Worm (Caenorhabditis elegans) whole organism, midembryonic: ENCODE results near the gene C09H10.5.

Source experiments
- flt-1 ChIP-seq: fragments of 200-800 bp; sonication (Bioruptor generic); IDR thresholded peaks from 2 replicates; pipeline ENCODE4 v1.3.6; 2022; ENCODE audit warnings: missing genetic modification characterization, missing compliant biosample characterization
- tab-1 ChIP-seq: fragments of 200-800 bp; sonication (Bioruptor generic); IDR thresholded peaks from 2 replicates; pipeline ENCODE4 v1.3.6; 2022; ENCODE audit warnings: missing genetic modification characterization, missing compliant biosample characterization
- ztf-29 ChIP-seq: fragments of 200-800 bp; sonication (Bioruptor generic); IDR thresholded peaks from 2 replicates; pipeline ENCODE4 v1.3.6; 2022; ENCODE audit warnings: missing genetic modification reagents, missing genetic modification characterization, missing compliant biosample characterization

DNA sequence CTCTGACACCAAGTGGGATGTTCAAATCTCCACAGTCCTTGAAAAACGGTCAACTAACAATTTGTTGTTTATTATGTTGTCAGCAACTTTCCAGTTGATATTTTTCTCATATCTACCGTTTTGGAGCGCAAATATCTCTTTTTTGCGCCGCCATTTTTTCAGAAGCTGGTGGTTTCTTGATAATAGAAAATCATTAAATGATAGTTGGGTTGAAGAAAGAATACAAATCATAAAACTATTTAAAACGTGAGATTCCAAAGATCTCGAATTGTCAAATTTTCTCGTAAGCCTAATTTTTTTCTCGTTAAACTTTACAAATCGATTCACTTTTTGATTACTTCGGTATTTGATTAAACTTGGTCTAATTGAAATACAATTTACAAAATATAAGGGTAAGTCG, 11.1 kb downstream of the C09H10.5 start, which contains the start of gene rpl-42:
- TF ChIP-seq flt-1 (GFP tag; lab: Robert Waterston, UW) = no peak
- TF ChIP-seq tab-1 = no peak
- TF ChIP-seq ztf-29 (GFP tag; lab: Robert Waterston, UW) = no peak
